Fruit fly (Drosophila melanogaster) whole organism, embryonic: ENCODE measurements around the gene Mst98Cb.

Experiments used
- Bdp1 ChIP-seq: fragments of 200-800 bp; sonication (Bioruptor generic); optimal IDR thresholded peaks from 3 replicates; lab custom pipeline; 2016; ENCODE audit warnings: missing biosample characterization, missing genetic modification characterization
- BtbVII ChIP-seq: fragments of 200-800 bp; sonication (Bioruptor generic); optimal IDR thresholded peaks from 3 replicates; lab custom pipeline; 2017; ENCODE audit warnings: missing biosample characterization, mild to moderate bottlenecking, missing genetic modification characterization
- CG10267 ChIP-seq: fragments of 200-800 bp; sonication (Bioruptor generic); optimal IDR thresholded peaks from 2 replicates; lab custom pipeline; 2018; ENCODE audit warnings: missing biosample characterization, mild to moderate bottlenecking, missing genetic modification characterization, moderate library complexity
- CG10431 ChIP-seq: fragments of 200-800 bp; sonication (Bioruptor generic); optimal IDR thresholded peaks from 3 replicates; lab custom pipeline; 2018; ENCODE audit warnings: missing biosample characterization, mild to moderate bottlenecking, missing genetic modification characterization
- CG10462 ChIP-seq: fragments of 200-800 bp; sonication (Bioruptor generic); optimal IDR thresholded peaks from 2 replicates; lab custom pipeline; 2016; ENCODE audit warnings: missing biosample characterization, missing genetic modification characterization
- CG10959 ChIP-seq: fragments of 200-800 bp; sonication (Bioruptor generic); IDR thresholded peaks from 2 replicates; pipeline ENCODE4 v1.3.6; 2022; ENCODE audit warnings: missing biosample characterization, missing genetic modification characterization
- CG11085 ChIP-seq: fragments of 200-800 bp; sonication (Bioruptor generic); IDR thresholded peaks from 2 replicates; pipeline ENCODE4 v1.3.6; 2022; ENCODE audit warnings: missing biosample characterization, missing genetic modification characterization
- CG14860 ChIP-seq: fragments of 200-800 bp; sonication (Bioruptor generic); IDR thresholded peaks from 3 replicates; pipeline ENCODE4 v1.3.6; 2022; ENCODE audit warnings: missing biosample characterization, missing genetic modification characterization; ENCODE audit not compliant: partially characterized antibody
- CG15011 ChIP-seq: fragments of 200-800 bp; sonication (Bioruptor generic); optimal IDR thresholded peaks from 3 replicates; lab custom pipeline; 2018; ENCODE audit warnings: missing biosample characterization, mild to moderate bottlenecking, missing genetic modification characterization
- CG16779 ChIP-seq: fragments of 200-800 bp; sonication (Bioruptor generic); IDR thresholded peaks from 2 replicates; pipeline ENCODE4 v1.3.6; 2022; ENCODE audit warnings: missing biosample characterization, missing genetic modification characterization
- CG2712 ChIP-seq: fragments of 200-800 bp; optimal IDR thresholded peaks from 3 replicates; lab custom pipeline; 2019; ENCODE audit warnings: missing biosample characterization, mild to moderate bottlenecking, missing genetic modification characterization, moderate library complexity
- CG3847 ChIP-seq: fragments of 200-800 bp; sonication (Bioruptor generic); IDR thresholded peaks from 2 replicates; pipeline ENCODE4 v1.3.6; 2022; ENCODE audit warnings: missing biosample characterization, missing genetic modification characterization
- CG5953 ChIP-seq: fragments of 200-800 bp; sonication (Bioruptor generic); IDR thresholded peaks from 2 replicates; pipeline ENCODE4 v1.3.6; 2022; ENCODE audit warnings: missing biosample characterization, missing genetic modification characterization
- CG6654 ChIP-seq: fragments of 200-800 bp; sonication (Bioruptor generic); optimal IDR thresholded peaks from 2 replicates; lab custom pipeline; 2017; ENCODE audit warnings: missing biosample characterization, mild to moderate bottlenecking, missing genetic modification characterization
- CG6765 ChIP-seq: fragments of 200-800 bp; sonication (Bioruptor generic); optimal IDR thresholded peaks from 3 replicates; lab custom pipeline; 2017; ENCODE audit warnings: missing biosample characterization, mild to moderate bottlenecking, missing genetic modification characterization
- CG6813 ChIP-seq: fragments of 200-800 bp; sonication (Bioruptor generic); optimal IDR thresholded peaks from 2 replicates; lab custom pipeline; 2017; ENCODE audit warnings: missing biosample characterization, missing genetic modification characterization, mild to moderate bottlenecking, moderate library complexity, missing genetic modification reagents
- CG7271 ChIP-seq: fragments of 200-800 bp; sonication (Bioruptor generic); optimal IDR thresholded peaks from 2 replicates; lab custom pipeline; 2018; ENCODE audit warnings: missing biosample characterization, mild to moderate bottlenecking, missing genetic modification characterization, moderate library complexity
- CG7556 ChIP-seq: fragments of 200-800 bp; sonication (Bioruptor generic); optimal IDR thresholded peaks from 2 replicates; lab custom pipeline; 2017; ENCODE audit warnings: missing biosample characterization, mild to moderate bottlenecking, missing genetic modification characterization
- CG8089 ChIP-seq: fragments of 200-800 bp; sonication (Bioruptor generic); optimal IDR thresholded peaks from 3 replicates; lab custom pipeline; 2016; ENCODE audit warnings: missing biosample characterization, missing genetic modification characterization
- CG9215 ChIP-seq: fragments of 200-800 bp; sonication (Bioruptor generic); IDR thresholded peaks from 2 replicates; pipeline ENCODE4 v1.3.6; 2022; ENCODE audit warnings: missing biosample characterization, missing genetic modification characterization
- CG9437 ChIP-seq: fragments of 200-800 bp; sonication (Bioruptor generic); optimal IDR thresholded peaks from 2 replicates; lab custom pipeline; 2018; ENCODE audit warnings: missing biosample characterization, mild to moderate bottlenecking, missing genetic modification characterization
- CG9876 ChIP-seq: fragments of 200-800 bp; sonication (Bioruptor generic); optimal IDR thresholded peaks from 2 replicates; lab custom pipeline; 2016; ENCODE audit warnings: missing biosample characterization, missing genetic modification characterization
- GATAe ChIP-seq: fragments of 200-800 bp; sonication (Bioruptor generic); conservative IDR thresholded peaks from 2 replicates; pipeline ENCODE4 v1.3.6; 2022; ENCODE audit warnings: missing biosample characterization, missing genetic modification characterization
- HLH4C ChIP-seq: fragments of 200-800 bp; sonication (Bioruptor generic); IDR thresholded peaks from 3 replicates; pipeline ENCODE4 v1.3.6; 2022; ENCODE audit warnings: missing biosample characterization, missing genetic modification characterization; ENCODE audit not compliant: partially characterized antibody
- HmgD ChIP-seq: fragments of 200-800 bp; sonication (Bioruptor generic); optimal IDR thresholded peaks from 3 replicates; lab custom pipeline; 2016; ENCODE audit warnings: missing biosample characterization, missing genetic modification characterization
- MBD-R2 ChIP-seq: fragments of 200-800 bp; sonication (Bioruptor generic); IDR thresholded peaks from 2 replicates; pipeline ENCODE4 v1.3.6; 2022; ENCODE audit warnings: missing biosample characterization, missing genetic modification characterization
- Max ChIP-seq: fragments of 200-800 bp; sonication (Bioruptor generic); optimal IDR thresholded peaks from 2 replicates; lab custom pipeline; 2016; ENCODE audit warnings: missing biosample characterization, mild to moderate bottlenecking, missing genetic modification characterization
- NC2β ChIP-seq: fragments of 200-800 bp; sonication (Bioruptor generic); optimal IDR thresholded peaks from 2 replicates; lab custom pipeline; 2016; ENCODE audit warnings: missing biosample characterization, missing genetic modification characterization
- Oli ChIP-seq: fragments of 200-800 bp; sonication (Bioruptor generic); optimal IDR thresholded peaks from 2 replicates; lab custom pipeline; 2018; ENCODE audit warnings: missing biosample characterization, mild to moderate bottlenecking, missing genetic modification characterization, moderate library complexity
- Ravus ChIP-seq: fragments of 200-800 bp; sonication (Bioruptor generic); IDR thresholded peaks from 2 replicates; pipeline ENCODE4 v1.3.6; 2022; ENCODE audit warnings: missing biosample characterization, missing genetic modification characterization
- Rfx ChIP-seq: fragments of 200-800 bp; sonication (Bioruptor generic); IDR thresholded peaks from 2 replicates; pipeline ENCODE4 v1.3.6; 2022; ENCODE audit warnings: missing biosample characterization, missing genetic modification characterization
- aop ChIP-seq: fragments of 200-800 bp; sonication (Bioruptor generic); IDR thresholded peaks from 2 replicates; pipeline ENCODE4 v1.3.6; 2022; ENCODE audit warnings: missing biosample characterization, missing genetic modification characterization
- ara ChIP-seq: fragments of 200-800 bp; sonication (Bioruptor generic); IDR thresholded peaks from 2 replicates; pipeline ENCODE4 v1.3.6; 2022; ENCODE audit warnings: missing biosample characterization, missing genetic modification characterization
- ase ChIP-seq: fragments of 200-800 bp; sonication (Bioruptor generic); IDR thresholded peaks from 3 replicates; pipeline ENCODE4 v1.3.6; 2022; ENCODE audit warnings: missing biosample characterization, missing genetic modification characterization
- bsh ChIP-seq, 2 experiments: fragments of 200-800 bp; sonication (Bioruptor generic); optimal IDR thresholded peaks; 2 replicates each; lab custom pipeline; 2017 to 2018; ENCODE audit warnings: mild to moderate bottlenecking in 2 of 2, missing biosample characterization in 2 of 2, missing genetic modification characterization in 2 of 2, moderate library complexity in 1 of 2
- ftz-f1 ChIP-seq: fragments of 200-800 bp; sonication (Bioruptor generic); optimal IDR thresholded peaks from 2 replicates; lab custom pipeline; 2016; ENCODE audit warnings: missing biosample characterization, missing genetic modification characterization
- fu2 ChIP-seq: fragments of 200-800 bp; sonication (Bioruptor generic); optimal IDR thresholded peaks from 2 replicates; lab custom pipeline; 2016; ENCODE audit warnings: missing biosample characterization, missing genetic modification characterization
- maf-S ChIP-seq: fragments of 200-800 bp; sonication (Bioruptor generic); optimal IDR thresholded peaks from 2 replicates; lab custom pipeline; 2016; ENCODE audit warnings: missing biosample characterization, missing genetic modification characterization
- mirr ChIP-seq: fragments of 200-800 bp; sonication (Bioruptor generic); optimal IDR thresholded peaks from 3 replicates; lab custom pipeline; 2018; ENCODE audit warnings: missing biosample characterization, mild to moderate bottlenecking, missing genetic modification characterization
- peb ChIP-seq: fragments of 200-800 bp; sonication (Bioruptor generic); IDR thresholded peaks from 2 replicates; pipeline ENCODE4 v1.3.6; 2022; ENCODE audit warnings: missing biosample characterization, missing genetic modification characterization
- row ChIP-seq: fragments of 200-800 bp; sonication (Bioruptor generic); IDR thresholded peaks from 3 replicates; pipeline ENCODE4 v1.3.6; 2022; ENCODE audit warnings: missing biosample characterization, missing genetic modification characterization
- sens ChIP-seq: fragments of 200-800 bp; sonication (Bioruptor generic); peaks from one replicate; lab custom pipeline; 2016; ENCODE audit warnings: missing biosample characterization, missing genetic modification characterization
- seq ChIP-seq: fragments of 200-800 bp; sonication (Bioruptor generic); IDR thresholded peaks from 2 replicates; pipeline ENCODE4 v1.3.6; 2022; ENCODE audit warnings: missing biosample characterization, missing genetic modification characterization
- shn ChIP-seq: fragments of 200-800 bp; sonication (Bioruptor generic); optimal IDR thresholded peaks from 3 replicates; lab custom pipeline; 2016; ENCODE audit warnings: missing biosample characterization, missing genetic modification characterization
- sim ChIP-seq: fragments of 200-800 bp; sonication (Bioruptor generic); IDR thresholded peaks from 2 replicates; pipeline ENCODE4 v1.3.6; 2022; ENCODE audit warnings: missing biosample characterization, missing genetic modification characterization
- slou ChIP-seq: fragments of 200-800 bp; sonication (Bioruptor generic); optimal IDR thresholded peaks from 3 replicates; lab custom pipeline; 2016; ENCODE audit warnings: missing biosample characterization, missing genetic modification characterization
- sqz ChIP-seq: fragments of 200-800 bp; sonication (Bioruptor generic); optimal IDR thresholded peaks from 3 replicates; lab custom pipeline; 2018; ENCODE audit warnings: missing biosample characterization, mild to moderate bottlenecking, missing genetic modification characterization
- twi ChIP-seq: fragments of 200-800 bp; optimal IDR thresholded peaks from 2 replicates; lab custom pipeline; 2019; ENCODE audit warnings: missing biosample characterization, mild to moderate bottlenecking, missing genetic modification characterization, moderate library complexity
- zen ChIP-seq: fragments of 200-800 bp; sonication (Bioruptor generic); optimal IDR thresholded peaks from 3 replicates; lab custom pipeline; 2018; ENCODE audit warnings: missing biosample characterization, mild to moderate bottlenecking, missing genetic modification characterization, moderate library complexity

Mst98Cb gene

DNA sequence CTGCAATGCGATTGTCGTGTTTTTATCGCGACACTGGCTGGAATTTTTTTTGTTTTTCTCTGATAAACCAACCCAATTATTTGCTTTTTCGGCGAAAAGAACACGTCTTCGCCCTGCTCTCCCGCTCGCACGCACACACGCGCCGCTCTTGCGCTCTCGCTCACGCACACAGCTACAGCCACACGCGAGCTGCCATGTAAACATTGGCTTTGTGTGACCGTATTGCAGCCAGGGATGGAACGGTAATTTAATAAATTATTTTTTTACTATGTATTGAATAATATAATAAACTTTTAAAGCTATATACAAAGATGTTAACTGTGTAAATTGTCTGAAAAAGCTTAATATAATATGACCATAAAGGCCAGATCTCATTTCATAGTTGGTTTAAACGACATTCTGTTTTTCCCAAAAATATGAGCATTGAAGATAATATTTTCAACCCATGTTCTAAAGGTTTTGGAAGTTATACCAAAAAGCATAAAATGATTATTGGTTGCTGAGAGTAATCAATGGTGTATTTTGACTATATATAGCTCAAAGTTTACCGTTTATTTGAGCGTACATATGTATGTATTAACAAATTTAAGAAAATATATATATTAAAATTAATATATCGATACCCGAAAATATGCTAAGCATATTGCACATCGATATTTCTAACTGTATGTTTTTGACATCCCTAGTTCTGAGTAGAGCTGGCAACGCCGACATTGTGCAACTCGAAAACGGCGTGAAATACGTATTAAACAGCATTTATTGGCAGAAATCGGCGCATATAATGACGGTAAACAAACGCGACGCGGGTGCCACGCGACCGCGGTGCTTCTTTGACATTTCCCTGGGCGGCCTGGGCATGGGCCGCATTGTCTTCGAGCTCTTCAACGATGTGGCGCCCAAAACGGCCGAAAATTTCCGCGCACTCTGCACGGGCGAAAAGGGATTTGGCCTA, 47.3 kb downstream of the Mst98Cb start, which contains the start of the genes Gfat2 and Moca-cyp (continued):
- TF ChIP-seq CG15011 (GFP tag; lab: Kevin White, UChicago), result peak; percentile 35
- peak; percentile 44 for TF ChIP-seq CG7556 (GFP tag; lab: Kevin White, UChicago)
- TF ChIP-seq BtbVII (GFP tag; lab: Kevin White, UChicago), result peak; percentile 8
- 0 out of 2 replicates have a peak, but pooled peaks have one; percentile 43 for TF ChIP-seq ara (GFP tag; lab: Robert Waterston, UW)
- TF ChIP-seq HmgD, result no peak
- peak; percentile 99 for TF ChIP-seq CG10431 (GFP tag; lab: Kevin White, UChicago)
- peak in 1 of 2 experiments; percentile 58 for TF ChIP-seq bsh (GFP tag; optimal IDR thresholded peaks at IDR 0.05; lab: Kevin White, UChicago)
- TF ChIP-seq twi (tag; lab: Kevin White, UChicago), result peak; percentile 52
- peak; percentile 62 for TF ChIP-seq CG7271 (tag; lab: Kevin White, UChicago)
- TF ChIP-seq Max, result peak; percentile 59
- TF ChIP-seq CG6654, result peak; percentile 14
- peak; percentile 57 for TF ChIP-seq CG6813 (GFP tag; lab: Kevin White, UChicago)
- peak; percentile 42; the same call in 1 of the 2 replicates for TF ChIP-seq seq (GFP tag; lab: Robert Waterston, UW)
- TF ChIP-seq shn, result no peak
- peak; percentile 69 for TF ChIP-seq sens (GFP tag; lab: Kevin White, UChicago)
- TF ChIP-seq peb, result no peak
- TF ChIP-seq maf-S (GFP tag; lab: Kevin White, UChicago), result no peak
- TF ChIP-seq aop (GFP tag; lab: Robert Waterston, UW), result no peak
- TF ChIP-seq CG10267 (tag; lab: Kevin White, UChicago), result peak; percentile 61
- peak; percentile 81 for TF ChIP-seq sqz (GFP tag; lab: Kevin White, UChicago)
- peak; percentile 45; the same call in 1 of the 2 replicates for TF ChIP-seq CG11085 (GFP tag; lab: Robert Waterston, UW)
- TF ChIP-seq CG8089 (GFP tag; lab: Kevin White, UChicago), result peak; percentile 1
- no peak; the same call in 1 of the 2 replicates for TF ChIP-seq CG10959 (GFP tag; lab: Robert Waterston, UW)
- TF ChIP-seq zen, result no peak
- no peak for TF ChIP-seq NC2β
- peak; percentile 32; the same call in 1 of the 2 replicates for TF ChIP-seq CG9215 (GFP tag; lab: Robert Waterston, UW)
- peak; percentile 84 for TF ChIP-seq row (GFP tag; lab: Robert Waterston, UW)
- no peak for TF ChIP-seq ase
- peak; percentile 63 for TF ChIP-seq Oli (tag; lab: Kevin White, UChicago)
- peak; percentile 73 for TF ChIP-seq CG2712 (tag; lab: Kevin White, UChicago)
- no peak for TF ChIP-seq sim (GFP tag; lab: Robert Waterston, UW)
- TF ChIP-seq CG5953 (GFP tag; lab: Robert Waterston, UW), result 0 out of 2 replicates have a peak, but pooled peaks have one; percentile 26
- TF ChIP-seq Ravus (GFP tag; lab: Robert Waterston, UW), result no peak
- TF ChIP-seq CG6765, result no peak
- peak; percentile 23 for TF ChIP-seq Bdp1 (GFP tag; lab: Kevin White, UChicago)
- peak; percentile 72 for TF ChIP-seq MBD-R2
- TF ChIP-seq mirr (GFP tag; lab: Kevin White, UChicago), result peak; percentile 51
- peak; percentile 18; the same call in 1 of the 2 replicates for TF ChIP-seq CG16779 (GFP tag; lab: Robert Waterston, UW)
- TF ChIP-seq CG3847 (GFP tag; lab: Robert Waterston, UW), result peak; percentile 49
- TF ChIP-seq ftz-f1, result no peak
- TF ChIP-seq Rfx, result peak; percentile 85
- TF ChIP-seq CG10462, result no peak
- no peak for TF ChIP-seq fu2 (GFP tag; lab: Kevin White, UChicago)
- no peak for TF ChIP-seq slou (GFP tag; lab: Kevin White, UChicago)
- peak; percentile 61; the same call in 2 of the 3 replicates for TF ChIP-seq HLH4C (GFP tag; lab: Robert Waterston, UW)
- TF ChIP-seq CG9876 (GFP tag; lab: Kevin White, UChicago), result no peak
- peak; percentile 63 for TF ChIP-seq CG9437 (GFP tag; lab: Kevin White, UChicago)
- no peak for TF ChIP-seq GATAe
- TF ChIP-seq CG14860 (GFP tag; lab: Robert Waterston, UW), result peak; percentile 52; the same call in 2 of the 3 replicates
